Worm (Caenorhabditis elegans): ENCODE data around the gene srg-67.
A peak's percentile ranks its signal among the peaks of the same experiment; 100 is the strongest.

srg-67 gene

DNA sequence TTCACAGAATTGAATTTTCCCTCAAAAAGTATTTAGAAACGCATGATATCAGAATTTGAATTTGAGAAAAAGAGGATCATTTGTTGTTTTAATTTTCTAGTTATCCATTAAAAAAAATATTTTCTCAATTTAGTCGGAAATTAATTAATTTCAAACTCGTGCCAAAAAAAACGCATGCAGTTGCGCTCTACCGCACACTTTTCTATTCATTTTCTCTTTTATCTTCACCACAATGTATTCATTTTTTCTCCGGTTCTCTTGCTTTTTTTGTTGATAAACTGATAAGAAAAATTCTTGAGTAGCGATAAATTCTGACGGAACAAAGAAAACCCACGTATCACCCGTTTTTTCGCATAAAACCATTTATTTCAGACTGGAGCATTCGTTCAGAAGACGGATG is 29.8 kb downstream of the srg-67 start, which contains the start of gene acl-6 (continued):
- no peak for TF ChIP-seq unc-62 (GFP tag; optimal IDR thresholded peaks at IDR 0.05 in 1 of 2)
- TF ChIP-seq unc-62 (tag; optimal IDR thresholded peaks at IDR 0.05) = no peak
- TF ChIP-seq nhr-76 (tag; optimal IDR thresholded peaks at IDR 0.05) = no peak
- TF ChIP-seq mxl-2 (GFP tag; conservative IDR thresholded peaks at IDR 0.05) = no peak
- TF ChIP-seq Y75B8A.6 (GFP tag; IDR thresholded peaks at IDR 0.05) = no peak
- TF ChIP-seq aly-2 (tag; optimal IDR thresholded peaks at IDR 0.05) = no peak
- no peak for TF ChIP-seq tag-97 (GFP tag; IDR thresholded peaks at IDR 0.05)
- TF ChIP-seq nhr-102 (tag; optimal IDR thresholded peaks at IDR 0.05) = peak; percentile 34
- TF ChIP-seq lir-3 (tag; optimal IDR thresholded peaks at IDR 0.05) = no peak
- peak; percentile 97 for TF ChIP-seq nhr-28 (tag; optimal IDR thresholded peaks at IDR 0.05)
- peak; percentile 10 for TF ChIP-seq rbr-2 (tag; optimal IDR thresholded peaks at IDR 0.05)
- peak; percentile 79 for TF ChIP-seq mes-2 (tag; optimal IDR thresholded peaks at IDR 0.05; ENCODE audit: poor library complexity, severe bottlenecking)
- no peak for TF ChIP-seq ces-1 (GFP tag; optimal IDR thresholded peaks at IDR 0.05)
- no peak for TF ChIP-seq dmd-8 (GFP tag; IDR thresholded peaks at IDR 0.05)
- TF ChIP-seq T26A8.4 (GFP tag; IDR thresholded peaks at IDR 0.05) = no peak
- TF ChIP-seq daf-8 (GFP tag; IDR thresholded peaks at IDR 0.05) = no peak
- no peak for TF ChIP-seq Y5F2A.4 (GFP tag; optimal IDR thresholded peaks at IDR 0.05)
- TF ChIP-seq ceh-32 (tag; optimal IDR thresholded peaks at IDR 0.05; ENCODE audit: poor library complexity) = no peak

DNA sequence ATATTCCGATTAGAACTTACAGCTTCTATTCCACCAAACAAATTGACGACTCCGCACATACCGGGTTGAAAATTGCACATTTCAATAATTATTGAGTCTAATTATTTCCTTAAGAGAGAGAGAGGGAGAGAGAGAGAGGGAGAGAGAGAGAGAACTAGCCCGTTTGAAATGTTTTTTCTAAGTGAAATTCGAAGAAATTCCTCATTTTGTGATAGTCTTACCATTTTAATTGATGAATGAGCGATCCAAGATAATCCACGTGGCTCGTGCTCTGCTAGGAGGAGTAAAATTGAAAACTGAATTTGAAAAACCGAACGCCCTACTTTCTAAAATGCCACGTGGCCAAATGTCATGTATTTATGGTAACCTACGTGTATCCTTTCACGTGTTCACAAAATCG is 30.3 kb downstream of the srg-67 start, which contains the start of gene F08F3.8:
Gene F08F3.8 (minus strand): TSS at position 101 of the 400 bp plus-strand sequence.
- no peak for TF ChIP-seq nhr-48 (tag; optimal IDR thresholded peaks at IDR 0.05)
- TF ChIP-seq F10B5.3 (tag; optimal IDR thresholded peaks at IDR 0.05) = no peak
- no peak for TF ChIP-seq ztf-7 (tag; optimal IDR thresholded peaks at IDR 0.05)
- TF ChIP-seq tra-1 (GFP tag; IDR thresholded peaks at IDR 0.05) = no peak
- TF ChIP-seq ces-1 (GFP tag; optimal IDR thresholded peaks at IDR 0.05) = no peak
- no peak for TF ChIP-seq F26F4.8 (GFP tag; conservative IDR thresholded peaks at IDR 0.05)
- TF ChIP-seq lin-1 (GFP tag; IDR thresholded peaks at IDR 0.05) = no peak
- TF ChIP-seq lin-29 (GFP tag; IDR thresholded peaks at IDR 0.05) = no peak

DNA sequence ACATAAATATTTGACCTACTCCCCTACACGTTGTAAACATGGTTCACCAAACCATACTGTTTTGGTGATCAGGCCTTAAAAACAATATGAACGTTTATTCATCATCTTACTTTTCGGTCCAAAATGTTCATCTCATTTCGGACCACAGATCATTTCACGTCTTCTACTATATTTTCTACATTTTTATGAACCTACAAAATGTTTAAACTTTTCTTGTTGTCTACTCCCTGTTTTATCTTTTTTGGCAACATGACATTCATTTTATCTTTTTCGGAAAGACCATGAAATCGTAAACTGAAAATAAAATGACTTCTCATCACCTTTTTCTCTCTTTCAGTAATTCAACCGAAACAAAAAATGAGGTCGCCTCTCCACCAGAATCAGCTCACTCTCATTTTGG is 34.9 kb downstream of the srg-67 start, which contains the start of gene rhr-1:
Gene rhr-1 (plus strand): TSS at position 301 of the 400 bp plus-strand sequence.
- TF ChIP-seq nhr-28 (tag; optimal IDR thresholded peaks at IDR 0.05) (peak; percentile 19), daf-16 (GFP tag; optimal IDR thresholded peaks at IDR 0.05) (no peak), daf-16 (tag; optimal IDR thresholded peaks at IDR 0.05) (peak; percentile 50), dmd-6 (GFP tag; IDR thresholded peaks at IDR 0.05) (peak; percentile 18; the same call in 1 of the 2 replicates), tag-97 (GFP tag; IDR thresholded peaks at IDR 0.05) (no peak), set-16 (GFP tag; IDR thresholded peaks at IDR 0.05) (no peak)

ce11 chrV:5426337-5426736 is 36.5 kb downstream of the srg-67 start:
- TF ChIP-seq ceh-20 (GFP tag; IDR thresholded peaks at IDR 0.05) = no peak
- no peak for TF ChIP-seq egl-43 (GFP tag; IDR thresholded peaks at IDR 0.05)
- peak in 1 of 2 experiments; percentile 32 for TF ChIP-seq unc-62 (GFP tag; optimal IDR thresholded peaks at IDR 0.05 in 1 of 2)
- no peak for TF ChIP-seq unc-62 (tag; optimal IDR thresholded peaks at IDR 0.05)
- TF ChIP-seq hlh-11 (tag; optimal IDR thresholded peaks at IDR 0.05) = no peak

DNA sequence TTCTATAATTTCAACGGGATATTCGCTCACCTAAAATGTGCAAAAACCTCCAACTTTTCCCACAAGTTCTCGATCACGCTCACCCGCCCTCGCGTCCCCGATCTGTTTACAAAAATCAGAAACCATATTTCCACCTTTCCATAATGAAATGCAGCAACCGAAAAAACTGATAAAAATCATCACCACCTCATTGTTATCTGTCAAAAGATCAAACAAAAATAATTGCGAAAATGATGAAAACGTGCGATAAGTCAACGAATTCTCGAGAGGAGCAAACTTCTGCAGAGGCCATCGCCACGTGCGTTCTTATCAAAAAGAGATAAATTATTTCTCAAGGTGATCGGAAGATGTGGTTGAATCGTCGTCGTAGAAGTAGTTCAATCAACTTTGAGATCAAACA is 37.8 kb downstream of the srg-67 start:
- TF ChIP-seq aha-1 (tag) (peak; percentile 53), F37D6.2 (tag; optimal IDR thresholded peaks at IDR 0.05) (no peak), set-16 (GFP tag; IDR thresholded peaks at IDR 0.05) (no peak), hlh-11 (tag; optimal IDR thresholded peaks at IDR 0.05) (peak; percentile 77), unc-62 (GFP tag; optimal IDR thresholded peaks at IDR 0.05 in 1 of 2) (peak in 1 of 2 experiments; percentile 32), unc-62 (tag; optimal IDR thresholded peaks at IDR 0.05) (no peak), ztf-11 (tag; optimal IDR thresholded peaks at IDR 0.05) (no peak), ceh-32 (tag; optimal IDR thresholded peaks at IDR 0.05; ENCODE audit: poor library complexity) (no peak), nhr-25 (tag; optimal IDR thresholded peaks at IDR 0.05; ENCODE audit: borderline replicate concordance, insufficient read depth) (peak; percentile 80), pqm-1 (tag; optimal IDR thresholded peaks at IDR 0.05) (peak; percentile 67), nhr-48 (tag; optimal IDR thresholded peaks at IDR 0.05) (peak; percentile 39), dve-1 (tag; optimal IDR thresholded peaks at IDR 0.05; ENCODE audit: insufficient read depth) (peak; percentile 81), spr-3 (GFP tag; optimal IDR thresholded peaks at IDR 0.05) (no peak), zfp-3 (GFP tag; conservative IDR thresholded peaks at IDR 0.05) (no peak), ceh-82 (tag; optimal IDR thresholded peaks at IDR 0.05) (no peak), ceh-20 (GFP tag; IDR thresholded peaks at IDR 0.05) (peak; percentile 79), hlh-30 (tag; optimal IDR thresholded peaks at IDR 0.05; ENCODE audit: insufficient read depth) (peak; percentile 75), daf-16 (GFP tag; optimal IDR thresholded peaks at IDR 0.05) (no peak), daf-16 (tag; optimal IDR thresholded peaks at IDR 0.05) (peak; percentile 80), dmd-6 (GFP tag; IDR thresholded peaks at IDR 0.05) (peak; percentile 95), nhr-77 (tag; optimal IDR thresholded peaks at IDR 0.05) (peak; percentile 32)

Data from whole organism, L4 larva.